Fruit fly (Drosophila melanogaster) S2 (cell line): ENCODE measurements around the gene chm.

Source experiments
- CG8478 ChIP-seq: fragments of >200 bp; optimal IDR thresholded peaks from 2 replicates; lab custom pipeline; 2018
- CTCF ChIP-seq, 2 experiments: fragments of >200 bp; optimal IDR thresholded peaks; 2 replicates each; lab custom pipeline; 2018

- TF ChIP-seq CTCF (optimal IDR thresholded peaks at IDR 0.05; lab: Kevin White, UChicago) (no peak), CG8478 (lab: Kevin White, UChicago) (no peak)
These were observed 13.7 kb upstream of the chm start, which contains the start of gene CG5160 for dm6 chr2L:7398528-7398927.
